Fruit fly (Drosophila melanogaster): ENCODE measurements around the gene CG18787.

CG18787 gene

dm6 chr2L:12010100-12010876, 11.1 kb upstream of the CG18787 start (continued):
- TF ChIP-seq CG6683 (GFP tag; optimal IDR thresholded peaks at IDR 0.05) (peak; percentile 26), CG4328 (GFP tag; optimal IDR thresholded peaks at IDR 0.05) (peak; percentile 51), onecut (GFP tag; IDR thresholded peaks at IDR 0.05) (peak; percentile 63), CG32532 (GFP tag; IDR thresholded peaks at IDR 0.05) (no peak), Trl (optimal IDR thresholded peaks at IDR 0.05) (peak; percentile 6 to 48), Trl (GFP tag; optimal IDR thresholded peaks at IDR 0.05) (peak; percentile 6), repo (GFP tag; optimal IDR thresholded peaks at IDR 0.05) (peak; percentile 19), ab (GFP tag; optimal IDR thresholded peaks at IDR 0.05) (peak; percentile 84), Lhr (GFP tag; optimal IDR thresholded peaks at IDR 0.05) (peak; percentile 98), Nf-YC (tag; optimal IDR thresholded peaks at IDR 0.05) (peak; percentile 100), ftz-f1 (GFP tag; optimal IDR thresholded peaks at IDR 0.05) (peak; percentile 97), CG15601 (tag; optimal IDR thresholded peaks at IDR 0.05) (peak; percentile 100), wor (GFP tag; IDR thresholded peaks at IDR 0.05) (no peak), trh (GFP tag; optimal IDR thresholded peaks at IDR 0.05) (no peak), CG13424 (tag; optimal IDR thresholded peaks at IDR 0.05) (no peak), CG2712 (tag; optimal IDR thresholded peaks at IDR 0.05) (peak; percentile 2), CG10321 (GFP tag; IDR thresholded peaks at IDR 0.05) (no peak), CG8924 (tag; optimal IDR thresholded peaks at IDR 0.05) (peak; percentile 67), CG13296 (GFP tag; optimal IDR thresholded peaks at IDR 0.05) (no peak), CG34376 (GFP tag; optimal IDR thresholded peaks at IDR 0.05) (peak; percentile 98), CG15011 (GFP tag; optimal IDR thresholded peaks at IDR 0.05) (peak; percentile 16), crol (GFP tag; IDR thresholded peaks at IDR 0.05) (no peak), lbe (GFP tag; optimal IDR thresholded peaks at IDR 0.05) (peak; percentile 47), Side (GFP tag; optimal IDR thresholded peaks at IDR 0.05) (peak; percentile 56), kah (GFP tag; optimal IDR thresholded peaks at IDR 0.05) (peak; percentile 85), Stat92E (GFP tag; optimal IDR thresholded peaks at IDR 0.05) (peak in 1 of 3 experiments; percentile 13), tll (GFP tag; optimal IDR thresholded peaks at IDR 0.05) (peak in 1 of 2 experiments; percentile 37), CG17385 (GFP tag; optimal IDR thresholded peaks at IDR 0.05) (peak; percentile 96), CG1603 (tag; optimal IDR thresholded peaks at IDR 0.05) (peak; percentile 27), gsb-n (tag; optimal IDR thresholded peaks at IDR 0.05) (peak; percentile 63), CG34422 (GFP tag; IDR thresholded peaks at IDR 0.05) (no peak), pfk (GFP tag; optimal IDR thresholded peaks at IDR 0.05) (peak; percentile 68), CG3163 (GFP tag; optimal IDR thresholded peaks at IDR 0.05) (peak; percentile 43), pzg (GFP tag; optimal IDR thresholded peaks at IDR 0.05) (peak; percentile 5), CG7987 (GFP tag; optimal IDR thresholded peaks at IDR 0.05) (peak; percentile 60), B-H1 (GFP tag; IDR thresholded peaks at IDR 0.05) (no peak), CG17912 (GFP tag; optimal IDR thresholded peaks at IDR 0.05) (peak; percentile 38), ato (GFP tag; IDR thresholded peaks at IDR 0.05; ENCODE audit: partially characterized antibody) (no peak), B-H2 (GFP tag; optimal IDR thresholded peaks at IDR 0.05) (peak; percentile 60), caup (GFP tag; optimal IDR thresholded peaks at IDR 0.05; ENCODE audit: severe bottlenecking) (peak; percentile 6), CG17802 (tag; optimal IDR thresholded peaks at IDR 0.05) (peak; percentile 15), Ada2b (GFP tag; IDR thresholded peaks at IDR 0.05) (no peak), ac (GFP tag; optimal IDR thresholded peaks at IDR 0.05) (peak; percentile 14), nmo (GFP tag; optimal IDR thresholded peaks at IDR 0.05) (peak; percentile 13), Fer1 (GFP tag; optimal IDR thresholded peaks at IDR 0.05) (peak; percentile 60), Hmr (GFP tag; optimal IDR thresholded peaks at IDR 0.05) (peak; percentile 84), pros (GFP tag; optimal IDR thresholded peaks at IDR 0.05) (peak; percentile 99), Xbp1 (GFP tag; optimal IDR thresholded peaks at IDR 0.05) (no peak)

Data from whole organism, embryonic.